Worm (Caenorhabditis elegans): Measurements from ENCODE around the gene dpf-5.

ce11 chrIV:4814185-4814584, 7.8 kb upstream of the dpf-5 start, which contains the start of gene srw-94:
- TF ChIP-seq mep-1 (tag; optimal IDR thresholded peaks at IDR 0.05) (no peak), snpc-4 (tag; optimal IDR thresholded peaks at IDR 0.05) (no peak)
